Worm (Caenorhabditis elegans): ENCODE measurements around the gene K12H6.5.

- TF ChIP-seq ztf-29 (GFP tag; IDR thresholded peaks at IDR 0.05) (no peak; the same call in 1 of the 2 replicates), tab-1 (GFP tag; IDR thresholded peaks at IDR 0.05) (no peak), flt-1 (GFP tag; IDR thresholded peaks at IDR 0.05) (no peak), ref-1 (GFP tag; conservative IDR thresholded peaks at IDR 0.05) (no peak), klf-2 (GFP tag; conservative IDR thresholded peaks at IDR 0.05) (no peak), cog-1 (tag; optimal IDR thresholded peaks at IDR 0.05) (no peak)
These were observed 33.3 kb upstream of the K12H6.5 start for ce11 chrII:2859315-2859714.
